Fruit fly (Drosophila melanogaster): ENCODE data around the gene cal1.

Gene cal1

DNA sequence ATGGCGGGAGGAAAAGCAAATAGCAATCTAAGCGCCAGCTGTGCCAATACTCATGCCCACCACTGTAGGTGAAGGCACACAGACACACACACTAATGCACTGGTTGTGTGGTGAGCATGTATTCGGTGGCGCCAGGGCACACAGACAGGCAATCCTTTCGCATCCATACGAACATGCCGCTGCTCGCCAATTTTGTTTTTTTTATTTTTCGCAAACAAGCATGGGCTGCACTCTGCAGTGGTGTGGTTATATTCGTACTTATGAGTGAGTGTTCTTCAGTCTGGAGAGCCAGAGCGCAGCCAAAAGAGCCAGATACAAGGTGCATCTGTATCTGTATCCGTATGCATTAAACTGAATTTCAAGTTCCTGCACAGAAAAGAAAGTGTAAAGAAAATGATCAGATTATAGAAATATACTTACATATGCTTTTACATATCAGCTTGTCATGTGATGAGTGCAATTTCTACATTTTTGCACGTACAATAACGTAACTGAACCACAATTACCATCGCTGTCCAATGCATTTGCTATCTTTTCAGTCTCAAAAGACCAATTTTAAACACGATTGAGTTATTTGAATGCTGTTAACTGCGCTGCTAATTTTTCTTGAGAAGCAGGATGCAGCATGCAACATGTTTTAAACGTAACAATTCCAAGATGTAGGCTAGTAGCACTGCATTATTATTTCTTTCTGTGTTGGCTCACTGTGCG is 28.8 kb upstream of the cal1 start:
- TF ChIP-seq pan (optimal IDR thresholded peaks at IDR 0.05) (no peak), EcR (GFP tag; optimal IDR thresholded peaks at IDR 0.05) (no peak), usp (GFP tag; optimal IDR thresholded peaks at IDR 0.05) (no peak), Dll (optimal IDR thresholded peaks at IDR 0.05) (no peak), psq (optimal IDR thresholded peaks at IDR 0.05) (no peak), CG8478 (optimal IDR thresholded peaks at IDR 0.05) (no peak)

DNA sequence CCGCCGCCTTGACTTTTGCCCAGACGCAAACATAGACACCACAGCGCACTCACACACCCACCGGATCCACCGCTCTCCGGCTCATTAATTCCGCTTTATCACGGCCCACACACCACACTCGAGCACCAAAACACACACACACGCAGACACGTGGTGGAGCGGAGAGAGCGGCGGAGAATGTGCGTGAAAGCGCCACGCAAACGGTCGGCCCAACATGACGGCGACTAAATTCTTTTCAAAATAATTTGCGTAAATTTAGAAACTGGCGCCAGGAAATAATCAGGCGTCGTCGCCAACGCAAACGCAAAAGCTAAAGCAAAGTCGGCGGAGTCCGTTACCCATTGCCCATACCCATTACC is 28.3 kb upstream of the cal1 start:
- TF ChIP-seq psq (optimal IDR thresholded peaks at IDR 0.05) (no peak), pan (optimal IDR thresholded peaks at IDR 0.05) (no peak), CG8478 (optimal IDR thresholded peaks at IDR 0.05) (no peak), EcR (GFP tag; optimal IDR thresholded peaks at IDR 0.05) (no peak), usp (GFP tag; optimal IDR thresholded peaks at IDR 0.05) (no peak), Dll (optimal IDR thresholded peaks at IDR 0.05) (no peak)

DNA sequence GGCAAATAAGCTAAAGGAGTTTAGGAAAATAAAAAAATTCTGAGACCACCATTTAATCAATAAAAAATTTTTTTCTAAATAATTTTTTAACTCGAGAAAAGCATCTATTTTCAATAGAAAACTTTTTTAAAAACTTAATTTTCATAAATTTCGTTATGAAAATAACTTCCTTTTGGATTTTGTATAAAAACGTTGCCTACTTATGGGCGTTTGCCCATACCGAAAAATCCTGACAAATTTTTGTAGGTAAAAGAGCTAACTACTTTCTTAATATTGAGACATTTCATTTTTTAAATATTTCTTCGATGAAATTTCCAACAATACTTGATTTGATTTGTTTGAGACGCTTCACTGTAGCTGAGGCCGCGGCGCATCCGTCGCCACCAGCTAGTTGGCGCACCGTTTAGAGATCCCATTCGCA is 27.8 kb upstream of the cal1 start:
- TF ChIP-seq Dll (optimal IDR thresholded peaks at IDR 0.05) (no peak), usp (GFP tag; optimal IDR thresholded peaks at IDR 0.05) (no peak), psq (optimal IDR thresholded peaks at IDR 0.05) (no peak), EcR (GFP tag; optimal IDR thresholded peaks at IDR 0.05) (no peak), CG8478 (optimal IDR thresholded peaks at IDR 0.05) (no peak), pan (optimal IDR thresholded peaks at IDR 0.05) (no peak)

DNA sequence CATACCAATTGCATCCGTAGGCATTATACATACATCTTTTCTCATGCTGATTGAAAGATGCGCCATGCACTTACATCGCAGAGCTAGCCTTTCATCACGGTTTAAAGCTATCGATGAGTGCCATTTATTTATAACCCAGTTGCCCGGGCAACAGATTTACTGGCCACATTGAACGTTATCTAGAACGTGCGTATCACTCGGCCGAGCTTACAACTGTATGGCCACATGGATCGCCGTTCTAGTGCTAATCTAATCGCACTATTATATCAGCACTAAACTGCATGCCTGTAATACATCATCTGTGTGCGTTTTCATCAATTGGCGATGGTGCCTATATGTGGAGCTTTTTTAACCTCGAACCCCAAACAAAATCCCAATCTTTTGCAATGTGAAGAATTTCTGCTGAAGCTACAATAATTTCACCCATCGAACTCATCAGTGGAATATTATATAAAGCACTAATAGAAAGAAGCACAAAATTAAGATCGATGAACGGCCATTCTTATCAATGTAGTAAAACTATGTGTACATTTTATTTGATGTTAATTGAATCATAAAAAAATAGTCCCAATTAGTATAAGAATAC is 27.2 kb upstream of the cal1 start:
- TF ChIP-seq pan (optimal IDR thresholded peaks at IDR 0.05) = no peak
- no peak for TF ChIP-seq psq (optimal IDR thresholded peaks at IDR 0.05)
- TF ChIP-seq usp (GFP tag; optimal IDR thresholded peaks at IDR 0.05) = no peak
- no peak for TF ChIP-seq CG8478 (optimal IDR thresholded peaks at IDR 0.05)
- no peak for TF ChIP-seq EcR (GFP tag; optimal IDR thresholded peaks at IDR 0.05)
- TF ChIP-seq Dll (optimal IDR thresholded peaks at IDR 0.05) = no peak

DNA sequence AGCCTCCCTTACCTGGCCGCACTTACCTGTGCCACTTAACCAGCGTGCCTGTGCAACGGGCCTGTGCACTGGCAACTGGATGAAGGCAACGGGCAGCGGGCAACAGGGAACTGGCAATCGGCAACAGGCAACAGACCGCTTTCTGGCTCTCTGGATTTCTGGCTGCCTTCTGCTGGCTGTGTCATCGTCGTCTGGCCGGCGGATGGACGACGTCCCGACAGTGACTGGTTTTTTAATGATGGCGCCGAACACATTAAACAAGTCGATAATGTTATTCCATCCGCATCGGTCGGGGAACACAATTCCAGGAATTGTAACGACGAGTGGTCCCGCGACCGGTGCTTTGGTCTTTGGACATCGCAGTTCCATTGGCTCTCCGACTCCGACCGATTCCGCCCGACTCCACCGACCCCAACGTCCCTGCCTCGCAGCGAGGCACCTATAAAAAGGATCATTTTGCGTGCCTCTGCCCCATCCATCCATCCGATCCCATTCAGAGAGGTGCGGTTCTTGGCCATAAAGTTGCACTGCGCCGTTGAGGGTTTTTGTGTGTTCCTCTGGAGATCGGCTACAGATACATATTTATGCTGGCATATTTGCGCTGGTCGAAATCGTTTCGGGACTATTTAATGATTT is 26.2 kb upstream of the cal1 start:
- peak; percentile 13 for TF ChIP-seq Dll (optimal IDR thresholded peaks at IDR 0.05)
- no peak for TF ChIP-seq usp (GFP tag; optimal IDR thresholded peaks at IDR 0.05)

DNA sequence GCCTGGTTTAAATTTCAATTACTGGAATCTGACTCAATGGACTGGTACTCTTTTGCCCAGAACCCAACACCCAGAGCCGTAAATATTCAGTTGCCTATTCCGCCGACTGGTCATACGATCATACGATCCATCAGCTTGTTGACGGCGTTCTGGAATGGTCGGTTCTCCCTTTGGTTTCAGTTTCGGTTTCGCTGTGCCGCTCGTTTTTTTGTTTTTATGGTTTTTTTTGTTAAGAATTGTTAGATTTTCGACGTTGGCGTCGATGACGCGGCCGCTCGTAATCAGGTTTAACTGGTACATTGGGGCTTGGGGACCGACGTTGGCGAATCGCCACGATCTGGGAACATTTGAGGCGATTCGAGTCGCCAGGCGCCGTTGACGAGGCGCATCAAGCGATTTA is 25.4 kb upstream of the cal1 start:
- TF ChIP-seq usp (GFP tag; optimal IDR thresholded peaks at IDR 0.05) (no peak), psq (optimal IDR thresholded peaks at IDR 0.05) (no peak), pan (optimal IDR thresholded peaks at IDR 0.05) (no peak), CG8478 (optimal IDR thresholded peaks at IDR 0.05) (no peak), Dll (optimal IDR thresholded peaks at IDR 0.05) (no peak), EcR (GFP tag; optimal IDR thresholded peaks at IDR 0.05) (no peak)

DNA sequence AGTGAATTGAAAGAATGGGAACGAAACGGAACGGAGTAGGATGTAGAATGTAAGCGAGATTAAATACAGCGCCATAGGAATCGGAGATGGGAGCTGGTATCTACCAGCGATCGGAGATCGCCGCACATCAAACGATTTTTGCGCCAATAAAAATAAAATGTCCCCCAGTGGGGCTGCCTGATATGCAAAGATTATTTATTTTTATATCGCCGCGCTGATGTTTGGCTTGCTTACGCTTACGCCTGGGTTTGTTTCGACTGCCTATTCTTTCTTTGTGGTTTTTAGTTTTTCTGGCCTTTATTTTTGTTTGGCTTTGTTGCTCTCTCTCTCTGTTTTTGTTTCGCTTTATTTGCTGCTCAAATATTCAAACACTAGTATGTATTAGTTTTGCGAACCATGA is 24.3 kb upstream of the cal1 start:
- TF ChIP-seq Dll (optimal IDR thresholded peaks at IDR 0.05) (no peak), CG8478 (optimal IDR thresholded peaks at IDR 0.05) (no peak), EcR (GFP tag; optimal IDR thresholded peaks at IDR 0.05) (no peak), psq (optimal IDR thresholded peaks at IDR 0.05) (no peak), usp (GFP tag; optimal IDR thresholded peaks at IDR 0.05) (no peak), pan (optimal IDR thresholded peaks at IDR 0.05) (no peak)

DNA sequence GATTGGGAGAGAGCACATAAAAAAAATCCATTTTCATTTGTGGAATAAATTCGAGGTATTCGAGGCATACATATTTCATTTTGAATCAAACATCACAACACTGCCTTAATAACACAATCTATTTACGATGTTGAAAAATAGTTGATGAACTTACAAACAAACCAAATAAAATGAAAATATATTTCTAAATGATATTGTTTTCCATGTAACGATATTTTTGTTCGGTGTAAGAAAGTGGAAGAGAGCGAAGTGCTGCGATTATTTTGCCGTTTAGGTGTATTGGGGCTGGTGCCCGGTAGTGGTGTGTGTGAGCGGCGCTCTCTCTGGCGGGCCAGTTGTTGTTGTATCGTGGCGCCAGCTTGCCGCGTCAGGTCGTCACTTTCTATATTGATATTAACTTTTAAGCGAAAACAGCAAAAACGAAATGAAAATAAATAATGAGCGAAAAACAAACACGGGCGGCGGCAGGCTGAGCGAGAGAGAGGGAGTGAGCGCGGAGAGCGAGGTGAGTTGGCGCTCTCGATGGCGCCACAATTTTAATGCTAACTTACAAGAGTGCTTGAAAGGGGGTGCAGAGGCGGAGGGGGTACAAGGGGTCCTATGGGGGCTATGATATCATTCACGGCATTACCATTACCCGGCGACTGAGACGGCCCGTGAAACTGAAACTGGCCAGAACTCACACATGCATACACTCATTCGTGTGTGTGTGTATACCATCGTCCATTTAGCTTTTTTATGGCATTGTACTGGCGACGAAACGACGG is 22.9 kb upstream of the cal1 start:
- TF ChIP-seq psq (optimal IDR thresholded peaks at IDR 0.05) (no peak), Dll (optimal IDR thresholded peaks at IDR 0.05) (peak; percentile 95)

DNA sequence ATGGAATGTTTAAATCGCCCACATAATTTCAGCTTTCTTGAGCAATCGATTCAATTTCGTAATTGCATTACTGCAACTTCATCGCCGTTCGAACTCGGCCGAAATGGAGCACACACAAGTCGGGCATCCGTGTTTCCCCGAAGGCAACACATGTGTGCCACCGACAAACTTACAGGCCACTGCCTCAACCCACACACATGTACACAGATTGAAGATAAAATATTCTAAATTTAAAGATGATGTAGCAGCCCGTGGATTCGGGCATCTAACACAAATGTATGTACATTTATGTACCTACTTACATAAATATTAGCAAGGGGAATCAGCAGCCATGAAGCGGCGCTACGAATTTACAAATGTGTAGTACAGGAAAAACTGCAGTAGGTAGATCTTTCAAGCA is 22.0 kb upstream of the cal1 start:
- TF ChIP-seq psq (optimal IDR thresholded peaks at IDR 0.05) (no peak), CG8478 (optimal IDR thresholded peaks at IDR 0.05) (no peak), pan (optimal IDR thresholded peaks at IDR 0.05) (no peak), EcR (GFP tag; optimal IDR thresholded peaks at IDR 0.05) (no peak), usp (GFP tag; optimal IDR thresholded peaks at IDR 0.05) (no peak), Dll (optimal IDR thresholded peaks at IDR 0.05) (no peak)

DNA sequence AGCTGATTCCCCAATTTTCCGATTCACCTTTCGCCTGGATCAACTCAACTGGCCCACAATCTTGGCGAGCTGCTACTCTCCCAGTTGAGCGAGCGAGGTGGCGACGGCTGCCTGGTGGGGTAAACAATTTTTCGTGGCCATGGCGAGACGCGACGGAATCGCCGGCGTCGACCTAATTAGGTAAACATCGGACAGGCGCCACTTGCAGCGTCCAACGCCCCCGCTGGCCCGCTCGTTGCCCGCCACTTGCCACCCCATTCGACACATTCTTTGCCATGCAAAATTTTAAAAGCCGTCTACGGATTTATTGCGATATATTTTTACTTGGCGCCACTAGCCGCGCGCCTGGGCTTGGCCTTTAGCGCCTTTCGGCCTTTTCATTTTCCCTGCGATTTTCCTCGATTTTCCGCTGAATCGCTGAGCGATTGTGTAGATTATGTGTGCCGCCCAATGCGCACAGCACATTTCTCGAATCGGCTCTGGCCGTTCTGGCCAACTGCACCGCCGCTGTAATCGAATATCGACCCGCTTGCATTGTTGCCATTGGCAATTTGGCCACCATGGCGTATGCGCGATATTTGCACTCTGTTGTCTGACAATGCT is 21.2 kb upstream of the cal1 start:
- TF ChIP-seq Dll (optimal IDR thresholded peaks at IDR 0.05) (no peak), psq (optimal IDR thresholded peaks at IDR 0.05) (no peak), EcR (GFP tag; optimal IDR thresholded peaks at IDR 0.05) (no peak), pan (optimal IDR thresholded peaks at IDR 0.05) (no peak), usp (GFP tag; optimal IDR thresholded peaks at IDR 0.05) (no peak), CG8478 (optimal IDR thresholded peaks at IDR 0.05) (no peak)

DNA sequence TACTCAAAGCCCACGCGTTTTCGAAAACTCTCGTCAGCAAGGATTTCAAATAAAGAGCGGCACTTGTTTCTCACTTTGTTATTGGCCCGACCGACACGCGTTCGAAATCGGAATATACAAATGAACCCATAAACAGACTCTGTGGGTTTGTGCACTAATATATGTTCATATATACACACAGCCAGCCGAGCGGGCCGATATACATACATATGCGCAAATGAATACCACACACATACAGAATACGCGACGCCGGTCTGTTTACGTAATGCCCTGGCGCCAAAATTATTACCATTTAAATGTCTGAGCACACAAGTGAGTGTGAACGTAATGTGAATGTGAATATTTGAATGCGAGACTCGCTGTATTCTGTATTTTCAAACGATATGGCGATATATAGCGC is 20.4 kb upstream of the cal1 start:
- no peak for TF ChIP-seq pan (optimal IDR thresholded peaks at IDR 0.05)
- TF ChIP-seq CG8478 (optimal IDR thresholded peaks at IDR 0.05) = no peak
- no peak for TF ChIP-seq usp (GFP tag; optimal IDR thresholded peaks at IDR 0.05)
- no peak for TF ChIP-seq Dll (optimal IDR thresholded peaks at IDR 0.05)

All from whole organism.